Worm (Caenorhabditis elegans) whole organism, late embryonic: Measurements from ENCODE around the gene F01D5.5.

ENCODE experiments used
- ama-1 ChIP-seq: fragments of 150-350 bp; optimal IDR thresholded peaks from 2 replicates; lab custom pipeline; 2014
- ceh-19 ChIP-seq: fragments of 200-800 bp; sonication (Bioruptor generic); optimal IDR thresholded peaks from 2 replicates; lab custom pipeline; 2018; ENCODE audit warnings: mild to moderate bottlenecking, missing genetic modification characterization, missing compliant biosample characterization
- ceh-31 ChIP-seq: sonication (generic microtip); optimal IDR thresholded peaks from 2 replicates; lab custom pipeline; 2016; ENCODE audit warnings: missing genetic modification characterization, missing compliant biosample characterization
- fkh-6 ChIP-seq: sonication (generic microtip); optimal IDR thresholded peaks from 2 replicates; lab custom pipeline; 2016; ENCODE audit warnings: missing genetic modification characterization, missing compliant biosample characterization
- hlh-13 ChIP-seq: fragments of 200-800 bp; sonication (Bioruptor generic); optimal IDR thresholded peaks from 2 replicates; lab custom pipeline; 2018; ENCODE audit warnings: mild to moderate bottlenecking, missing genetic modification characterization, missing compliant biosample characterization
- hlh-15 ChIP-seq: sonication (generic microtip); optimal IDR thresholded peaks from 2 replicates; lab custom pipeline; 2016; ENCODE audit warnings: missing genetic modification characterization, missing compliant biosample characterization
- hlh-30 ChIP-seq: sonication (generic microtip); optimal IDR thresholded peaks from 2 replicates; lab custom pipeline; 2017; ENCODE audit warnings: antibody characterized with exemption, missing genetic modification characterization, missing compliant biosample characterization; ENCODE audit not compliant: insufficient read depth
- pag-3 ChIP-seq: sonication (generic microtip); optimal IDR thresholded peaks from 2 replicates; lab custom pipeline; 2016; ENCODE audit warnings: missing compliant biosample characterization, missing genetic modification characterization, borderline replicate concordance
- pha-4 ChIP-seq: fragments of 150-350 bp; optimal IDR thresholded peaks from 2 replicates; lab custom pipeline; 2018; ENCODE audit warnings: missing biosample characterization, missing genetic modification reagents, missing genetic modification characterization
- sox-4 ChIP-seq: sonication (generic microtip); optimal IDR thresholded peaks from 2 replicates; lab custom pipeline; 2017; ENCODE audit warnings: mild to moderate bottlenecking, missing genetic modification characterization, inconsistent platforms, missing compliant biosample characterization
- ttx-3 ChIP-seq: sonication (generic microtip); optimal IDR thresholded peaks from 2 replicates; lab custom pipeline; 2016; ENCODE audit warnings: missing genetic modification reagents, missing genetic modification characterization, missing compliant biosample characterization
- unc-3 ChIP-seq, 2 experiments: fragments of 200-800 bp in 1 of 2; sonication (Bioruptor generic) in 1 of 2; sonication (generic microtip) in 1 of 2; conservative IDR thresholded peaks in 1 of 2; optimal IDR thresholded peaks in 1 of 2; 2 replicates each; pipeline versions ENCODE4 v1.3.6 to Lab custom; 2016 to 2022; ENCODE audit warnings: missing compliant biosample characterization in 2 of 2, missing genetic modification characterization in 2 of 2, missing genetic modification reagents in 1 of 2
- zip-5 ChIP-seq: sonication (generic microtip); optimal IDR thresholded peaks from 2 replicates; lab custom pipeline; 2016; ENCODE audit warnings: missing genetic modification characterization, missing compliant biosample characterization

DNA sequence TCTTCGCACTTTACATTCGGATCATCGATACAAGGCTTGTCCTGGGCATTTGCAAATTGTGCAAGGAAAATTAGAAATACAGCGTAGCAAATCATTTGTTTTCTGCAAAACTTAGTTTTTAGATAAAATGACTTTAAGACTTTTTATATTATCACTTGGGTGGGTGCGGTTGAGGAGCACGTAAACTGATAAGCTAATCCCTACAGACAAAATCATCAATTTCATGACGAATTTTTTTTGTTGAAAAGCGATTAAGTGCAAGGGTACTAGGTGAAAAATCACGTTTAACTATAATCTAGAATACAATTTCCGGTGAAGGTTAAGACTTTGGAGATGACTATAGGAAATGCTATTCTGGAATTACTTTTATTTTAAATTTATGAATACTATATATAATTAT, 4.6 kb downstream of the F01D5.5 start, which contains the start of gene F01D5.1:
- no peak for TF ChIP-seq pha-4 (tag; lab: Kevin White, UChicago)
- no peak for TF ChIP-seq sox-4 (tag; lab: Kevin White, UChicago)
- TF ChIP-seq ceh-31: no peak
- TF ChIP-seq ama-1: no peak
- no peak for TF ChIP-seq hlh-30 (tag; lab: Kevin White, UChicago)
- no peak for TF ChIP-seq fkh-6 (tag; lab: Kevin White, UChicago)
- TF ChIP-seq unc-3 (GFP tag; conservative IDR thresholded peaks at IDR 0.05; lab: Robert Waterston, UW): no peak
- TF ChIP-seq unc-3 (tag; optimal IDR thresholded peaks at IDR 0.05; lab: Kevin White, UChicago): no peak
- TF ChIP-seq pag-3 (tag; lab: Kevin White, UChicago): no peak
- TF ChIP-seq hlh-15 (tag; lab: Kevin White, UChicago): no peak
- TF ChIP-seq zip-5 (tag; lab: Kevin White, UChicago): no peak
- no peak for TF ChIP-seq hlh-13
- no peak for TF ChIP-seq ttx-3 (tag; lab: Kevin White, UChicago)
- TF ChIP-seq ceh-19 (GFP tag; lab: Kevin White, UChicago): no peak
